Worm (Caenorhabditis elegans) whole organism, mixed stage, embryonic: ENCODE measurements around the gene ucr-2.1.

ENCODE experiments used
- bed-3 ChIP-seq: fragments of 200-800 bp; sonication (Bioruptor generic); optimal IDR thresholded peaks from 3 replicates; lab custom pipeline; 2018; ENCODE audit warnings: mild to moderate bottlenecking, missing genetic modification characterization, moderate library complexity, missing compliant biosample characterization
- ceh-39 ChIP-seq: fragments of 150-350 bp; optimal IDR thresholded peaks from 2 replicates; lab custom pipeline; 2014; ENCODE audit warnings: missing biosample characterization, missing genetic modification characterization
- ceh-43 ChIP-seq: fragments of 200-800 bp; sonication (Bioruptor generic); optimal IDR thresholded peaks from 2 replicates; lab custom pipeline; 2018; ENCODE audit warnings: mild to moderate bottlenecking, missing genetic modification characterization, moderate library complexity, missing compliant biosample characterization
- ceh-83 ChIP-seq: fragments of 200-800 bp; sonication (Bioruptor generic); optimal IDR thresholded peaks from 2 replicates; lab custom pipeline; 2018; ENCODE audit warnings: mild to moderate bottlenecking, missing genetic modification characterization, missing compliant biosample characterization
- ces-1 ChIP-seq: fragments of 150-350 bp; optimal IDR thresholded peaks from 2 replicates; lab custom pipeline; 2014; ENCODE audit warnings: missing biosample characterization, missing genetic modification reagents, missing genetic modification characterization
- cnd-1 ChIP-seq: fragments of 200-800 bp; sonication (Bioruptor generic); optimal IDR thresholded peaks from 2 replicates; lab custom pipeline; 2018; ENCODE audit warnings: mild to moderate bottlenecking, missing genetic modification characterization, missing compliant biosample characterization
- elt-1 ChIP-seq: sonication (generic microtip); optimal IDR thresholded peaks from 2 replicates; lab custom pipeline; 2017; ENCODE audit warnings: missing genetic modification characterization, mild to moderate bottlenecking, missing compliant biosample characterization, antibody characterized with exemption, moderate library complexity, borderline replicate concordance; ENCODE audit not compliant: insufficient read depth
- elt-3 ChIP-seq: fragments of 150-350 bp; optimal IDR thresholded peaks from 2 replicates; lab custom pipeline; 2014; ENCODE audit warnings: missing biosample characterization, missing genetic modification characterization
- ham-2 ChIP-seq: fragments of 200-800 bp; sonication (Bioruptor generic); optimal IDR thresholded peaks from 2 replicates; lab custom pipeline; 2018; ENCODE audit warnings: mild to moderate bottlenecking, missing genetic modification characterization, missing compliant biosample characterization
- hlh-1 ChIP-seq: fragments of 150-350 bp; optimal IDR thresholded peaks from 2 replicates; lab custom pipeline; 2014; ENCODE audit warnings: missing biosample characterization, missing genetic modification reagents, missing genetic modification characterization
- lin-13 ChIP-seq: fragments of 150-350 bp; optimal IDR thresholded peaks from 2 replicates; lab custom pipeline; 2014; ENCODE audit warnings: missing biosample characterization, missing genetic modification characterization
- lin-32 ChIP-seq: fragments of 200-800 bp; sonication (Bioruptor generic); optimal IDR thresholded peaks from 2 replicates; lab custom pipeline; 2018; ENCODE audit warnings: mild to moderate bottlenecking, missing genetic modification characterization, missing compliant biosample characterization
- lsy-2 ChIP-seq: fragments of 150-350 bp; optimal IDR thresholded peaks from 2 replicates; lab custom pipeline; 2014; ENCODE audit warnings: missing biosample characterization, missing genetic modification characterization
- mab-5 ChIP-seq: fragments of 150-350 bp; optimal IDR thresholded peaks from 2 replicates; lab custom pipeline; 2014; ENCODE audit warnings: missing biosample characterization, missing genetic modification characterization
- mep-1 ChIP-seq: fragments of 150-350 bp; optimal IDR thresholded peaks from 2 replicates; lab custom pipeline; 2017; ENCODE audit warnings: missing biosample characterization, missing genetic modification reagents, missing genetic modification characterization, inconsistent platforms
- mls-2 ChIP-seq: sonication (generic microtip); optimal IDR thresholded peaks from 2 replicates; lab custom pipeline; 2016; ENCODE audit warnings: mild to moderate bottlenecking, missing genetic modification characterization, moderate library complexity, missing compliant biosample characterization
- nhr-12 ChIP-seq: fragments of 150-350 bp; optimal IDR thresholded peaks from 2 replicates; lab custom pipeline; 2014; ENCODE audit warnings: missing biosample characterization, missing genetic modification characterization
- nhr-2 ChIP-seq: fragments of 150-350 bp; optimal IDR thresholded peaks from 2 replicates; lab custom pipeline; 2014; ENCODE audit warnings: missing biosample characterization, missing genetic modification characterization
- nhr-237 ChIP-seq: fragments of 150-350 bp; optimal IDR thresholded peaks from 2 replicates; lab custom pipeline; 2014; ENCODE audit warnings: missing biosample characterization, missing genetic modification characterization
- nhr-28 ChIP-seq: fragments of 150-350 bp; optimal IDR thresholded peaks from 2 replicates; lab custom pipeline; 2014; ENCODE audit warnings: missing biosample characterization, missing genetic modification characterization
- nhr-76 ChIP-seq: sonication (generic microtip); optimal IDR thresholded peaks from 2 replicates; lab custom pipeline; 2017; ENCODE audit warnings: missing biosample characterization, missing genetic modification characterization
- pha-4 ChIP-seq: fragments of 150-350 bp; optimal IDR thresholded peaks from 2 replicates; lab custom pipeline; 2018; ENCODE audit warnings: missing biosample characterization, missing genetic modification reagents, missing genetic modification characterization
- sem-2 ChIP-seq: fragments of 200-800 bp; sonication (Bioruptor generic); optimal IDR thresholded peaks from 2 replicates; lab custom pipeline; 2018; ENCODE audit warnings: mild to moderate bottlenecking, missing genetic modification characterization, missing compliant biosample characterization
- sptf-1 ChIP-seq: sonication (generic microtip); optimal IDR thresholded peaks from 2 replicates; lab custom pipeline; 2017; ENCODE audit warnings: mild to moderate bottlenecking, missing genetic modification characterization, moderate library complexity, missing compliant biosample characterization
- tbx-8 ChIP-seq: fragments of 200-800 bp; sonication (Bioruptor generic); optimal IDR thresholded peaks from 2 replicates; lab custom pipeline; 2018; ENCODE audit warnings: mild to moderate bottlenecking, missing genetic modification characterization, moderate library complexity, missing compliant biosample characterization
- unc-39 ChIP-seq: fragments of 150-350 bp; optimal IDR thresholded peaks from 2 replicates; lab custom pipeline; 2014; ENCODE audit warnings: missing biosample characterization, missing genetic modification characterization
- unc-62 ChIP-seq: fragments of 150-350 bp; optimal IDR thresholded peaks from 2 replicates; lab custom pipeline; 2014; ENCODE audit warnings: missing biosample characterization, missing genetic modification reagents, missing genetic modification characterization
- ztf-11 ChIP-seq: fragments of 150-350 bp; optimal IDR thresholded peaks from 2 replicates; lab custom pipeline; 2014; ENCODE audit warnings: missing biosample characterization, missing genetic modification characterization

ucr-2.1 gene

DNA sequence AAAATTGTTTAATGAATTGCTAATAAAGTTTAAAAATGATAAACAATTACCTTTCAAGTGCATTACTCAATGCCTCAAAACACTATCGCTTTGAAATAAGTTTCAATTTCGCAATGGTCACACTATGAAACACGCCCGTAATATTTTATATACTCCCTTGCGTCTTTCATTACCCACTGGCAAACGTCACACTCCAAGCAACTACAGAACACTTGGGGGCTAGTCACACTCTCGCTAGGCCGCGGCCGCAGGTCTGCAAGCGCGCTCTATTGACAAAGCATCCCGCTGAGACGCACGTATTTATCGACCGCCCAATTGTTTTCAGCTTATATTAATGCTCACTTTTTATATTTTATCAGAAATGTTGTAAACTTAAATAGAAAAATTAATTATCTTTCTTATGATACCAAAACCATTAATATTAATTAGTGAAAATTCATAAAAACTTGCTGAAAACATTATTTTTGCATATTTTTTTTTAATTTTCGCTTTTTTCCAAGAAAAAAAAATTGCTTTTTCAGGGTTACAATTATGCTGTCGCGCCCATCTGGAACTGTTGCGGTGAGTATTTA is at the start of gene ucr-2.1, which contains the start of gene nmat-1:
ucr-2.1 (plus strand) TSS at position 522 of the 572 bp plus-strand sequence.
nmat-1 (minus strand) TSS at position 136 of the 572 bp plus-strand sequence.
- TF ChIP-seq ces-1 (GFP tag; lab: Kevin White, UChicago) (peak; percentile 4), sptf-1 (tag; lab: Kevin White, UChicago) (peak; percentile 53), pha-4 (tag; lab: Kevin White, UChicago) (peak; percentile 44), lsy-2 (tag; lab: Kevin White, UChicago) (peak; percentile 39), unc-39 (tag; lab: Kevin White, UChicago) (no peak), mep-1 (tag; lab: Kevin White, UChicago) (peak; percentile 80), lin-13 (tag; lab: Kevin White, UChicago) (peak; percentile 52), cnd-1 (tag; lab: Kevin White, UChicago) (no peak), ceh-39 (peak; percentile 38), ztf-11 (tag; lab: Kevin White, UChicago) (no peak), nhr-237 (peak; percentile 41), ham-2 (GFP tag; lab: Kevin White, UChicago) (peak; percentile 84), mls-2 (tag; lab: Kevin White, UChicago) (peak; percentile 12)
- TF ChIP-seq, all 35 proteins: peak for 10

DNA sequence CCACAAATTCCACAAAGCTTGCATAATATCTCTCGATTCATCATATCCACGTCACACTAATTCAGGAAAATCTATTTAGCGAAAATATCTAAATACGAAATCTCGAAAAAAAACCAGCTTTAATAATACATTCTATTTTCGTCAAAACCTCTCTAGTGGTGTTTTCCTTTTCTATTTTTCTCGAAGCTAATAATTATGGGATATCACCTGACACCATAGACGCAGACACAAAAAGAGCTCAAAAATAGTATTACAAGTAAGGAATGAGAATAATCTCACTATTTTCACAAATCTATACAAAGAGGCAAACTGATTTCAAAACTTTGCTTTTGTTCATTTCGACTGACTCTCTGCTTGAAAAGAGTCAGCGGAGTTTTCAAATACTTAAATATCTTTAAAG is 49.1 kb upstream of the ucr-2.1 start:
- TF ChIP-seq mep-1 (tag; lab: Kevin White, UChicago) = no peak
- no peak for TF ChIP-seq unc-39 (tag; lab: Kevin White, UChicago)
- no peak for TF ChIP-seq nhr-76 (tag; lab: Kevin White, UChicago)
- TF ChIP-seq lin-32 (GFP tag; lab: Kevin White, UChicago) = no peak
- no peak for TF ChIP-seq ztf-11 (tag; lab: Kevin White, UChicago)
- no peak for TF ChIP-seq cnd-1 (tag; lab: Kevin White, UChicago)
- TF ChIP-seq tbx-8 (GFP tag; lab: Kevin White, UChicago) = no peak
- TF ChIP-seq elt-1 (tag; lab: Kevin White, UChicago) = no peak

DNA sequence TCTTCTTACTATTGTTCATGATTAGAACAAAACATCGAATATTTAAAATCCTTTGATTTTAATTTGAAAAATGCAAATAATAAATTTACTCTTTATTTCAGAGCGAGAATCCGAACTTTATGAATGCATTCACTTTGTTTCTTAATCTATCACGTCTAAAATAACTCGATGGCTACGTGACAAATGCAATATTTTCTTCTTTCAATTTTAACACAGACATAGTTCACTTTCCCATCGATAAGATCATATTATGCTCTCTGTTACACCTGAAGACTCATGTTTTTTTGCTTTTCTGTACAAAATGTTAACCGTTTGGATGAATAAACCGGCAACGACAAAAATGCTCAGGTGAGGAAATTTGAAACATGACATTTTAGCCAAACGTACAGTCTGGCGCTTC is 48.7 kb upstream of the ucr-2.1 start:
- TF ChIP-seq mls-2 (tag; lab: Kevin White, UChicago) (no peak), sem-2 (no peak), lsy-2 (tag; lab: Kevin White, UChicago) (no peak), unc-62 (no peak), ceh-83 (GFP tag; lab: Kevin White, UChicago) (no peak), mab-5 (tag; lab: Kevin White, UChicago) (no peak), lin-13 (tag; lab: Kevin White, UChicago) (no peak), elt-1 (tag; lab: Kevin White, UChicago) (no peak), bed-3 (GFP tag; lab: Kevin White, UChicago) (no peak), cnd-1 (tag; lab: Kevin White, UChicago) (no peak), nhr-2 (tag; lab: Kevin White, UChicago) (no peak), nhr-237 (no peak), nhr-28 (no peak), sptf-1 (tag; lab: Kevin White, UChicago) (no peak), hlh-1 (tag; lab: Kevin White, UChicago) (no peak), elt-3 (tag; lab: Kevin White, UChicago) (no peak)

DNA sequence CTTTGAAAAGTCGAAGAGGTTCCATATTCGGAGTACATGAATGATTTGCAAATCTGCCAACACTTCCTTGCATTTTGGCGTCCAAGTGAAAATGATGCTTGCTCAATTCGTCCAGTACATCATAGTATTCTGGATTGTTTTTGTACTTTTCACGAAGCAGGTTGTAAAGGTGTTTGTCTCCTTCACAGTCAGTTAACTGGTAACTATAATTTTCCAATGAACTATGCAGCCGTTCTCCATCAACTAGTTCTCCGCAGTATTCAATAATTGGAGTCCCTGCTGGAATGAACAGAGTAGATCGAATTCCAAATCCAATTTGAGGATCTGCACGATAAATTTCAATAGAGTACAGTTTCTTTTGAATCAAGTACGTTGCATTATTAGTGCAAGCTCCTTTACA is 46.9 kb upstream of the ucr-2.1 start:
- TF ChIP-seq lin-32 (GFP tag; lab: Kevin White, UChicago) (no peak), ceh-43 (GFP tag; lab: Kevin White, UChicago) (no peak), hlh-1 (tag; lab: Kevin White, UChicago) (no peak), nhr-12 (tag; lab: Kevin White, UChicago) (no peak), cnd-1 (tag; lab: Kevin White, UChicago) (no peak), mls-2 (tag; lab: Kevin White, UChicago) (no peak)

DNA sequence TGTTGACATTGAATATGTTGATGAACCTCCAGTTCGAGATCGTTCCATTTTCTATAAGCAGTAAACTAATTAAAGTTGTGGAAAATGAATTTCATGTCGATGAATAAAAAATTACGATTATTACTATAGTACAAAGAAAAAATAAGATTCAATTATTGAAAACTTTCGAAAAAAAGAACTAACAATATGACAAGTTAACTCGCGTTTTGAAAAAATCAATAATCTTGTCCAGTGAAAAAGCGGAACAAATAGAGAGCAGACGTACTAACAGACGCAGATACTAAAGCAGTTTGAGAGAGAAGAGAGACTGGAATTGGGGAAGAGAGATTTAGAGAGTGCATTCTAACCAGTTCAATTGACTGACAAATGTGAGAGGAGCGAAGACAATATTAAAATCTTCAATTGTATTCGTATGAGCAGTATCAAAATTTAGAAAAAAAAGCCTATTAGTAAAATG is 43.6 kb upstream of the ucr-2.1 start, which contains the start of gene set-6:
set-6 (minus strand) TSS at position 51 of the 457 bp plus-strand sequence.
- TF ChIP-seq bed-3 (GFP tag; lab: Kevin White, UChicago) (no peak), ces-1 (GFP tag; lab: Kevin White, UChicago) (peak; percentile 85), nhr-237 (peak; percentile 13)
